Worm (Caenorhabditis elegans) whole organism, L3 larva: ENCODE measurements around the gene F13E9.12.

Source experiments
- R02D3.7 ChIP-seq: fragments of 150-350 bp; optimal IDR thresholded peaks from 2 replicates; lab custom pipeline; 2014; ENCODE audit warnings: missing biosample characterization, missing genetic modification characterization
- ZK546.5 ChIP-seq: sonication (generic microtip); optimal IDR thresholded peaks from 2 replicates; lab custom pipeline; 2017; ENCODE audit warnings: missing biosample characterization, missing genetic modification characterization
- ama-1 ChIP-seq: fragments of 150-350 bp; optimal IDR thresholded peaks from 2 replicates; lab custom pipeline; 2018
- ceh-82 ChIP-seq: fragments of 150-350 bp; optimal IDR thresholded peaks from 2 replicates; lab custom pipeline; 2014; ENCODE audit warnings: missing biosample characterization, missing genetic modification characterization
- ceh-9 ChIP-seq: sonication (generic microtip); optimal IDR thresholded peaks from 2 replicates; lab custom pipeline; 2018; ENCODE audit warnings: missing biosample characterization, missing genetic modification characterization
- daf-12 ChIP-seq: fragments of 150-350 bp; optimal IDR thresholded peaks from 2 replicates; lab custom pipeline; 2014; ENCODE audit warnings: missing biosample characterization, missing genetic modification reagents, missing genetic modification characterization
- egl-27 ChIP-seq: sonication (generic microtip); optimal IDR thresholded peaks from 4 replicates; lab custom pipeline; 2017; ENCODE audit warnings: missing biosample characterization, missing genetic modification reagents, missing genetic modification characterization
- elt-1 ChIP-seq: fragments of 150-350 bp; optimal IDR thresholded peaks from 2 replicates; lab custom pipeline; 2014; ENCODE audit warnings: missing biosample characterization, missing genetic modification characterization
- elt-2 ChIP-seq: sonication (generic microtip); optimal IDR thresholded peaks from 2 replicates; lab custom pipeline; 2016; ENCODE audit warnings: missing genetic modification reagents, mild to moderate bottlenecking, missing genetic modification characterization, missing compliant biosample characterization
- eor-1 ChIP-seq, 2 experiments: fragments of 150-350 bp; optimal IDR thresholded peaks; 2 replicates each; lab custom pipeline; 2014 to 2018; ENCODE audit warnings: missing biosample characterization in 2 of 2, missing genetic modification characterization in 2 of 2
- fkh-10 ChIP-seq: sonication (generic microtip); optimal IDR thresholded peaks from 2 replicates; lab custom pipeline; 2017; ENCODE audit warnings: missing biosample characterization, missing genetic modification reagents, missing genetic modification characterization
- fkh-2 ChIP-seq: fragments of 150-350 bp; optimal IDR thresholded peaks from 2 replicates; lab custom pipeline; 2014; ENCODE audit warnings: missing biosample characterization, missing genetic modification reagents, missing genetic modification characterization
- hmg-11 ChIP-seq: sonication (generic microtip); optimal IDR thresholded peaks from 2 replicates; lab custom pipeline; 2016; ENCODE audit warnings: missing genetic modification characterization, missing compliant biosample characterization
- mdl-1 ChIP-seq: fragments of 150-350 bp; optimal IDR thresholded peaks from 2 replicates; lab custom pipeline; 2014; ENCODE audit warnings: missing biosample characterization, missing genetic modification characterization
- nfya-1 ChIP-seq: sonication (generic microtip); optimal IDR thresholded peaks from 2 replicates; lab custom pipeline; 2017; ENCODE audit warnings: missing genetic modification characterization, mild to moderate bottlenecking, missing compliant biosample characterization, antibody characterized with exemption, moderate library complexity; ENCODE audit not compliant: insufficient read depth
- nhr-11 ChIP-seq: fragments of 150-350 bp; optimal IDR thresholded peaks from 2 replicates; lab custom pipeline; 2014; ENCODE audit warnings: missing biosample characterization, missing genetic modification characterization
- nhr-23 ChIP-seq: fragments of 150-350 bp; optimal IDR thresholded peaks from 2 replicates; lab custom pipeline; 2014; ENCODE audit warnings: missing biosample characterization, missing genetic modification reagents, missing genetic modification characterization
- nhr-25 ChIP-seq: sonication (generic microtip); optimal IDR thresholded peaks from 2 replicates; lab custom pipeline; 2017; ENCODE audit warnings: missing biosample characterization, missing genetic modification characterization
- nhr-43 ChIP-seq: sonication (generic microtip); optimal IDR thresholded peaks from 2 replicates; lab custom pipeline; 2016; ENCODE audit warnings: mild to moderate bottlenecking, missing genetic modification characterization, missing compliant biosample characterization; ENCODE audit not compliant: poor library complexity, severe bottlenecking
- nhr-67 ChIP-seq: fragments of 150-350 bp; optimal IDR thresholded peaks from 2 replicates; lab custom pipeline; 2014; ENCODE audit warnings: missing biosample characterization, missing genetic modification characterization
- nhr-76 ChIP-seq: fragments of 150-350 bp; sonication (generic microtip); optimal IDR thresholded peaks from 5 replicates; lab custom pipeline; 2014; ENCODE audit warnings: missing biosample characterization, missing genetic modification characterization
- nhr-77 ChIP-seq: fragments of 150-350 bp; optimal IDR thresholded peaks from 2 replicates; lab custom pipeline; 2014; ENCODE audit warnings: missing biosample characterization, missing genetic modification characterization
- pha-4 ChIP-seq: fragments of 150-350 bp; optimal IDR thresholded peaks from 2 replicates; lab custom pipeline; 2014; ENCODE audit warnings: missing biosample characterization, missing genetic modification reagents, missing genetic modification characterization
- pqm-1 ChIP-seq: fragments of 150-350 bp; optimal IDR thresholded peaks from 2 replicates; lab custom pipeline; 2017; ENCODE audit warnings: missing biosample characterization, missing genetic modification characterization, inconsistent platforms
- sea-2 ChIP-seq: fragments of 150-350 bp; sonication (generic microtip); optimal IDR thresholded peaks from 4 replicates; lab custom pipeline; 2014; ENCODE audit warnings: missing biosample characterization, missing genetic modification reagents, missing genetic modification characterization
- snpc-4 ChIP-seq: fragments of 150-350 bp; optimal IDR thresholded peaks from 2 replicates; lab custom pipeline; 2014; ENCODE audit warnings: missing biosample characterization, missing genetic modification characterization
- zag-1 ChIP-seq: fragments of 150-350 bp; optimal IDR thresholded peaks from 2 replicates; lab custom pipeline; 2014; ENCODE audit warnings: missing biosample characterization, missing genetic modification characterization

Gene F13E9.12

DNA sequence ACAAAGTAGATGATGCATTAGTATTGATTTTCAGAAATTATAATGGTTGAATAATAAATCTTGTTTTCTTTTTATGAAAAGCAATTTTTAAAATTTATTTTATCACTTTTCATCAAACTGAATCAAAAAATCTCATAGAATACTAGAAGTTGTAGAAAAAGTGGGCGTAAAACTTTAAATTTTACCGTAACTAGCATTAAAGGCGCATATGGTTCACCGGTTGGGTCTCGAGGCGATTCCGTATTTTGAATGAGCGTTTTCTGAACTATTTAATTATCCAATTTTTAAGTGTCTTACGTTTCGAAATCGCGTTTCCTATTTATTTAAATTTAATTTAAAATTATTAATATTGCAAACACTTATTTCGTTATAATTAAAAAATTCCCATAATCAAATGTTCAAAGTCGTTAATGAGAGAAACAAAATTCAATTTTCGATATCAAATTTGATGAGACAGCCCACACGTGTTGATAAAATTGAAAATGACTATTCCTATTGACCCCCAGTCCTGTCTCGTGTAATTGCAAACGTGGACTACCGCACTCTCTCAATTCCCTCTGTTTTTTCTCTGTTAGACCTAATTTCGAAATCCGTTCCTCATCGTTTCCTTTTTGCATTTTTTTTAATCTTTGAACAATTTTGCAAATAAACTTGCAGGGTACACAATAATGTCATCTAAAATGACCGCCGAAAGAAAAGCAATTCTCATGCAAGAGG is 16.0 kb downstream of the F13E9.12 start, which contains the start of the genes T11G6.2 and hars-1 (continued):
- TF ChIP-seq ceh-9 (tag; lab: Kevin White, UChicago): no peak
- TF ChIP-seq mdl-1: peak; percentile 3

DNA sequence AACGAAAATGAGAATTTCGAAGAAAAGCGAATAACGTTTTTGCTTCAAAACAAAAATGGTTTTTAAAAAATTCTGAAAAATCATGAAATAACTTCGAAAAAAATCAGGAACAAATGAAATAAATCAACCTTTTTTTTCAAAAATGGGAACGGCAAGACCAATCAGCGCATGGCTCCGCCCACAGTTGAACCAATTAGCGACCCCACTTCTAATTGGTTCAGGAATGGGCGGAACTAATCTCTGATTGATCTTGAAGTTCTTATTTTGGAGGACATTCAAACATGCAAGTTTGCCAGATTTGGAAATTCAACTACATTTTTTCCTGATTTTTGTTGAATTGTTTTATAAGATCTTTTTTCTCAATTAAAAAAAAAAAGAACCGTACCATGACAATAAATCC is 18.5 kb downstream of the F13E9.12 start:
- TF ChIP-seq nfya-1 (tag; lab: Kevin White, UChicago) (peak; percentile 84), pha-4 (tag; lab: Kevin White, UChicago) (no peak), nhr-25 (tag; lab: Kevin White, UChicago) (no peak), fkh-2 (tag; lab: Kevin White, UChicago) (no peak), fkh-10 (GFP tag; lab: Kevin White, UChicago) (no peak), hmg-11 (tag; lab: Kevin White, UChicago) (no peak), ceh-9 (tag; lab: Kevin White, UChicago) (no peak)

DNA sequence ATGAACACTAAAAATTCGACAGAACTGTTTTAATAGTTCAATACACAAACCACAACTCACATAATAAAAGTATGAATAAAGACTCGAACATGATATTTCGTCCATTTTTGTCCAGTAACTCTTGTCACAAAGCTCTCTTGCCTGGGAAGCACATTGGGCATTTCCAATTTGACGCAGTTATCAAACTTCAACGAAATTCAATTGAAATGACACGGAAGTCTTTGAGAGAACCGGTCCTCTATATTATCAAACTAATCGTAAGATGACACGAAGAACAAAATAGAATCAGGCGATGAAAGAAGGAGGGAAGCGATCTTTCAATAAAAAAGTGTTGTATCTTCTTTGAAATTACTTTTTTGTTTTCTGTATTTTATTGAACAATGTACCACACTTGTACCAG is 19.4 kb downstream of the F13E9.12 start, which contains the start of gene T11G6.3:
Gene T11G6.3, minus strand, starts transcription at position 189 of the 400 bp plus-strand sequence.
- TF ChIP-seq eor-1 (tag; optimal IDR thresholded peaks at IDR 0.05; lab: Kevin White, UChicago): no peak
- TF ChIP-seq sea-2 (GFP tag; lab: Kevin White, UChicago): no peak
- TF ChIP-seq pha-4 (tag; lab: Kevin White, UChicago): no peak
- TF ChIP-seq, all 47 proteins: peak for 0

DNA sequence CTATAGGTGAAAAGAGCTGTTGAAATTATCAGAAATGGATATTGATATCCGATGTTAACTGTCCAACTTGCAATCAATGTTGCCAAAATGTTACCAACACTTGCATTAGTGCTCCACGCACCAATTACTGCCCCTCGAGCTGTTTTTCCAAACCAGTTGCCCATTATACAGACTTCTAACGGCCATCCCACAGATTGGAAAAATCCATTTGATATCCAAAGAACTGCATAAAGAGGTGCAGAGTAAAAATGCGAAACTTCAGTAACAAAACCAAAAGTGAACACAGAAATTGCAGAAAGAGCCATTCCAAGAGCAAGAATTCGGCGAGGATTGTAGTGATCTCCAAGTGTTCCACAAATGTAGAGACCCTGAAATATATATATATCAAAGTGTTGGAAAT is 20.4 kb downstream of the F13E9.12 start:
- no peak for TF ChIP-seq pqm-1 (tag; lab: Kevin White, UChicago)
- TF ChIP-seq nfya-1 (tag; lab: Kevin White, UChicago): no peak
- TF ChIP-seq fkh-10 (GFP tag; lab: Kevin White, UChicago): no peak
- TF ChIP-seq nhr-11 (tag; lab: Kevin White, UChicago): no peak
- no peak for TF ChIP-seq ceh-9 (tag; lab: Kevin White, UChicago)
- TF ChIP-seq nhr-43 (tag; lab: Kevin White, UChicago): no peak
- TF ChIP-seq ZK546.5 (tag; lab: Kevin White, UChicago): no peak
- TF ChIP-seq hmg-11 (tag; lab: Kevin White, UChicago): no peak
- no peak for TF ChIP-seq pha-4 (tag; lab: Kevin White, UChicago)
- no peak for TF ChIP-seq daf-12 (tag; lab: Kevin White, UChicago)
- TF ChIP-seq ama-1: no peak
- TF ChIP-seq egl-27: no peak
- TF ChIP-seq zag-1 (tag; lab: Kevin White, UChicago): no peak
- no peak for TF ChIP-seq elt-1 (tag; lab: Kevin White, UChicago)
- no peak for TF ChIP-seq ceh-82 (tag; lab: Kevin White, UChicago)
- no peak for TF ChIP-seq R02D3.7 (tag; lab: Kevin White, UChicago)
- TF ChIP-seq nhr-76 (tag; lab: Kevin White, UChicago): no peak
- TF ChIP-seq elt-2 (tag; lab: Kevin White, UChicago): no peak
- TF ChIP-seq nhr-77 (tag; lab: Kevin White, UChicago): no peak
- TF ChIP-seq nhr-67 (tag; lab: Kevin White, UChicago): no peak

DNA sequence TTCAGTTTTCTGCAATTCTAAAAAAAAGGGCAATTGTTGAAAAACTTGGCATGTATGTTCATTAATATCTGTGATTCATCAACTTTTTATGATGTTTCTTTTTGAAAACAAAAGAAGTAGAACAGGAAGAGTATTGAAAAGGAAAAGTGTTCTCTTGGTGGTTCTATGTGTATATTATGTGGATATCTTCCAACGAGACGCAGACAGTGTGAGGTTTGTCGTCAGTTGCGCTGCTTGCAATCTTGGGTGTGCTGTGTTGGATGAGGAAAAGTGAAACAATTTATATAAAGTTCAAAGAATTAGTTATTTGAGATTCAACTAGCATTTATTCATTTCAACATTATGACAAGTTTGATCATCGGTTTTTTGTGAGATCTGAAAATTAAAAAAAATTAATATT is 22.0 kb downstream of the F13E9.12 start:
- no peak for TF ChIP-seq ceh-82 (tag; lab: Kevin White, UChicago)
- peak; percentile 53 for TF ChIP-seq pha-4 (tag; lab: Kevin White, UChicago)
- peak; percentile 14 for TF ChIP-seq nhr-23 (tag; lab: Kevin White, UChicago)
- TF ChIP-seq nhr-25 (tag; lab: Kevin White, UChicago): peak; percentile 31
- peak; percentile 37 for TF ChIP-seq nfya-1 (tag; lab: Kevin White, UChicago)
- TF ChIP-seq hmg-11 (tag; lab: Kevin White, UChicago): peak; percentile 7

DNA sequence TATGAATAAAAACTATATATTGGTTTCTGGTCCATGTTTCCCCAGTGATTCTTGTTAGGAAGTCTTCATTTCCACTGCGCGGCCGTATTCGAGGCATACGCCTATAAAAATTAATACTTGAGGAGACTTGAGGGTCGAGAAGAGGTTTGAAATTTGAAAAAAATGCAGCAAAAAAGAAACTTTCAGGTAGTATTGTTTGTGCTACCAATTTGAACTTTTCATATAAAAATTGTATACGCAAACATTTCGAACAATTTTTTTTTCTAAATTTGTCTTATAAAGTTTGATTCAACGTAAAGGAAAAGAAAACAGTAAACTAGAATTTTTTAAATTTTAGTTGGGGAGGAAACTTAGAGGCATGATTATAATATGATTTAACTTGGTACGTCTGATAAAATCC is 22.6 kb downstream of the F13E9.12 start, which contains the start of gene T11G6.4:
Gene T11G6.4, minus strand, starts transcription at position 101 of the 400 bp plus-strand sequence.
- no peak for TF ChIP-seq daf-12 (tag; lab: Kevin White, UChicago)
- TF ChIP-seq zag-1 (tag; lab: Kevin White, UChicago): no peak

DNA sequence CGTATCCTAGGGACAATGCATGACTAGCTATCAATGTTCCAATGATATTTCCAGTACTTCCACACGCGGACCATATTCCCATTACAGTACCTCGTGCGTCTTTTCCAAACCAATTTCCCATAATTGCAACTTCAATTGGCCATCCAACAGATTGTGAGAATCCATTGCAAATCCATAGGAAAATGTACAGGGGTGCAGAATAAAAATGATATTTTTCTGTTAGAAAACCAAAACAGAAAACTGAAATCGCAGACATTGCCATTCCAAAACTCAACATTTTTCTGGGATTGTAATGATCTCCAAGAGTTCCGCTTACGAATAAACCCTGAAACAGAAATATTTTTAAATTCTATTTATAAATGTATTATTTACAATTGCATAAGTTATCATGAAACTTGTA is 23.3 kb downstream of the F13E9.12 start:
- no peak for TF ChIP-seq snpc-4 (tag; lab: Kevin White, UChicago)
